Worm (Caenorhabditis elegans): Measurements from ENCODE around the gene srh-217.

- TF ChIP-seq T22C8.4 (GFP tag; IDR thresholded peaks at IDR 0.05), result no peak
- TF ChIP-seq ztf-29 (GFP tag; IDR thresholded peaks at IDR 0.05), result no peak
- no peak for TF ChIP-seq tab-1 (GFP tag; IDR thresholded peaks at IDR 0.05)
- TF ChIP-seq ztf-23 (GFP tag; IDR thresholded peaks at IDR 0.05), result no peak
- no peak for TF ChIP-seq flt-1 (GFP tag; IDR thresholded peaks at IDR 0.05)
- no peak for TF ChIP-seq med-1 (GFP tag; optimal IDR thresholded peaks at IDR 0.05; ENCODE audit: insufficient read depth)
- no peak for TF ChIP-seq cog-1 (tag; optimal IDR thresholded peaks at IDR 0.05)
Observed at ce11 chrV:20186579-20186978, 8.8 kb downstream of the srh-217 start, which contains the start of gene srz-16.

Data from whole organism, midembryonic.